Fruit fly (Drosophila melanogaster) Kc167 (cell line): Measurements from ENCODE around the gene CG17931.

Experiments used
- Myc ChIP-seq: fragments of >200 bp; optimal IDR thresholded peaks from 2 replicates; lab custom pipeline; 2017; ENCODE audit warnings: missing external identifiers
- Sin3A ChIP-seq: fragments of >200 bp; optimal IDR thresholded peaks from 2 replicates; lab custom pipeline; 2018; ENCODE audit warnings: missing external identifiers
- h ChIP-seq: fragments of >200 bp; optimal IDR thresholded peaks from 3 replicates; lab custom pipeline; 2018; ENCODE audit warnings: missing external identifiers
- insv ChIP-seq: fragments of >200 bp; optimal IDR thresholded peaks from 3 replicates; lab custom pipeline; 2018; ENCODE audit warnings: missing external identifiers
- psq ChIP-seq: fragments of >200 bp; optimal IDR thresholded peaks from 2 replicates; lab custom pipeline; 2017; ENCODE audit warnings: missing external identifiers
- ttk ChIP-seq: sonication (Bioruptor generic); optimal IDR thresholded peaks from 2 replicates; lab custom pipeline; 2017; ENCODE audit warnings: missing external identifiers

The CG17931 gene

DNA sequence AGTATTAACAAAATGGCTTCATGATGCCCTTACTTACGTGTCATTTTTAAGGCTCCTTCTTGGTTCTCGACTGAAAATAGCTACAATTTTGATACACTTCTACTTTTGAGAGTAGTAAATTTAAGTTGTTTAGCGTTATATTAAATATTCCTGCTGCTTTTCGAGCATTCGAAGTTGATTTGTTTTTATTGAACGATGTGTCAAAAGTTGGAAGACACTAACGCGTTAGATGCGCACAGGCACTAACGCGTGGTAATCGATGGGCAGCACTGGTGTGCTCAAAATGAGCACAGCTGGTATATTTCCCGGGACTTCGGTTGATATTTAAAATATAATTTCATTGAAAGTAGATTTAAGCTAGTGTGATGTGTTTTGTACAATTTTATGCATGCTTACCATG, at the start of gene CG17931:
CG17931 (minus strand) TSS at position 369 of the 400 bp plus-strand sequence.
- TF ChIP-seq h (lab: Kevin White, UChicago) (no peak), Sin3A (lab: Kevin White, UChicago) (no peak), Myc (lab: Kevin White, UChicago) (no peak), ttk (lab: Kevin White, UChicago) (no peak), psq (lab: Kevin White, UChicago) (no peak), insv (lab: Kevin White, UChicago) (no peak)

DNA sequence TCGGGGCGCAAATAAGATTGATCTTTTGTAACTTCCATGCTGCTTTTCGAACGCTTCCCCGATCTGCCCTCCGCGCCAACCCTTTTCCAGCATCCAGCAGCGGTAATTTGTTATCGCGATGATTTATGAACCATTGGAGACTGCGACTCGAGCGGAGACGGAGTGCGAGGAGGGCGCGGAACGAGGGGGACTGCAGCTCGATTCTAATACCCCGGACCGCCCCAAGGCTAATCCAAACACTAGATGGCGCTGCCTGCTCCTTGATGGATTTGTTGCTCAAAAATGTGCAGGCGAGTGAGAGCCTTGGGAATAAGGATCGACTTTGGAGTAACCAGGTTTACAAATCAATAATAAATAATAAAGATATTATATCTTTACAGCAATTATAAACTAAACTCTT, 49.2 kb upstream of the CG17931 start:
- TF ChIP-seq ttk (lab: Kevin White, UChicago) = no peak
- no peak for TF ChIP-seq Sin3A (lab: Kevin White, UChicago)
- no peak for TF ChIP-seq psq (lab: Kevin White, UChicago)
- TF ChIP-seq h (lab: Kevin White, UChicago) = no peak
- no peak for TF ChIP-seq Myc (lab: Kevin White, UChicago)
- TF ChIP-seq insv (lab: Kevin White, UChicago) = no peak

DNA sequence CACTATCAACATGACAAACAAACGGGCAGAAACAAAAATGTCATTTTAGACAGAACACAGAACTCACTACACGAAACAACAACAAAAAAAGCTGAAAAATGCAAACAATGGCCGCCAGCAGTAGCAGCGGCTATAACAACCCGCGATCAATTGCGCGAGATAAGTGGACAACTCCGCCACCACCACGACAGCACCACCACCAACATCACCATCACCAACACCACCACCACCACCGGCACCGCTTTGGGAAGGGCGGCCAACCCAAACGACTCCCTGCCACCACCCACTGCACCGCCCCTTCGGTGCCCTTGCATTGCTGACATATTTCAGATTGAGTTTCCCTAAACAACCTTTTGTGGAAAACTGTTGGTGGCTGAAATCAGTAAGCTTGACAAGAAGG, 47.4 kb upstream of the CG17931 start:
- no peak for TF ChIP-seq ttk (lab: Kevin White, UChicago)
- no peak for TF ChIP-seq h (lab: Kevin White, UChicago)
- TF ChIP-seq Myc (lab: Kevin White, UChicago) = no peak
- TF ChIP-seq psq (lab: Kevin White, UChicago) = no peak
- no peak for TF ChIP-seq insv (lab: Kevin White, UChicago)
- no peak for TF ChIP-seq Sin3A (lab: Kevin White, UChicago)

DNA sequence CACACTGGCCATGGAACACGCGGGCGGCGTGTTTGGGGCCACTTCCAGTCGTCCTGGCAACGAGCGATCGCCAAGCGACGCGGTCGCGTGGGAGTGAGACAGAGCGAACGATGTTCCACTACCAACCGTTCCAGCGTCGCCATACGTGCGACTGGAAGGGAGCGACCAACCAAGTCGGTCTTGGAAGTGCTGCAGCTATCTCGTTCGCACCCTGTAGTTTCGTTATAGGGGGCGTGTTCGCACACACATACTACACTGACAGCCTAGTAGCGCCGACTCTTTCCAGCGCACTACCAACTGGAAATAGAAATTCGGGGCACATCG, 44.4 kb upstream of the CG17931 start:
- TF ChIP-seq h (lab: Kevin White, UChicago) = no peak

DNA sequence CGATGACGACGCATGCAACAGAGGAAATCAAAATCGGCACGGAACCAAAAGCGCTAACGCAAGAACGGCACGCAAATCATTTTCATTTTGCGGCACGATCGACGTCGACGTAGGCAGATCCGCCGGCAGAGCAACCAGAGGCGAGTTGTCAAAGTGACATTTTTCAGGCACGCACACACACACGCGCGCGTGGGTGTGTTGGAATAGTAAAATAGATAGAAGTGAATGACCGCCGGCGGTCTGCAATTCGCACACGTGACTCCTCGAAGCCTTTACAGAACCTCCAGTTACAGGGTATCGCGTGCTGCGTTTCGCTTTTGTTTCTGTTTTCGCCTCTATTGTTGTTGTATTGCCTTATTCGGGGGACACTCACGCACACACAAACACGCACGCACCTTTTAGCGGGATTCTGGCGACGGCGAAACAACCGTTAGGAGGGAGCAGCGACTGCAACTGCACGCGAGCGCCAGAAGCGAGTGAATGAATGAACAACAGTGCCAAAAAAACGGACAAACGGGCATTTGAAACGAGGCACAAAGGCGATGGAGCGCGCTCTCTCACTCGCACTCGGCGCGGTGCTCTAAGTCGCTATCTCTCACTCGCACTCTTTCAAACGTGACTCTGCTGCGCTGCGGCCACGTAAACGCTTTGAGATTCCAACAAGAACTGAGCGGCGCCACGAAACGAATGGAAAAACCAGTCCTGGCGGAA, 43.9 kb upstream of the CG17931 start, which contains the start of gene ss:
ss (minus strand) TSS at position 668 of the 711 bp plus-strand sequence.
- no peak for TF ChIP-seq Sin3A (lab: Kevin White, UChicago)
- TF ChIP-seq ttk (lab: Kevin White, UChicago) = no peak
- no peak for TF ChIP-seq insv (lab: Kevin White, UChicago)
- no peak for TF ChIP-seq h (lab: Kevin White, UChicago)
- TF ChIP-seq psq (lab: Kevin White, UChicago) = no peak
- no peak for TF ChIP-seq Myc (lab: Kevin White, UChicago)

DNA sequence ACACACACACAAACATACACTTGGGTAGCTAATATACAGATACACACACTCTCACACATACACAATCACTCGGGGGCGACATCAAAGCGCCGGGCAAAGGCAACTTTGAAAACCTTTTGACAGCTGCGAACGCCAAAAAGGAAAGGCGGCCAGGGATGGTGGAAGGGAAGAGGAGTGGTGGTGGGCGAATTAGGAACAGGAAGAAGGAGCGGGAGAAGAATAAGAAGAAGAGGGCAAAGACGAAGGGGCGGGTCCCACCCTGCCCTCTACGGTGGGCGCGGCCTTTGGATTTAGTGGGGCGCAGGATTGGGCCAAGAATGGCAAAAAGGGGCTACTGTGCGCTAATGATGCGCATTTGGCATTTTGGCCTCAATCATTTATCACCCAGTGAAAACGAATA, 37.3 kb upstream of the CG17931 start:
- no peak for TF ChIP-seq ttk (lab: Kevin White, UChicago)
- no peak for TF ChIP-seq insv (lab: Kevin White, UChicago)
- no peak for TF ChIP-seq Myc (lab: Kevin White, UChicago)
- TF ChIP-seq h (lab: Kevin White, UChicago) = no peak
- TF ChIP-seq psq (lab: Kevin White, UChicago) = no peak
- no peak for TF ChIP-seq Sin3A (lab: Kevin White, UChicago)

DNA sequence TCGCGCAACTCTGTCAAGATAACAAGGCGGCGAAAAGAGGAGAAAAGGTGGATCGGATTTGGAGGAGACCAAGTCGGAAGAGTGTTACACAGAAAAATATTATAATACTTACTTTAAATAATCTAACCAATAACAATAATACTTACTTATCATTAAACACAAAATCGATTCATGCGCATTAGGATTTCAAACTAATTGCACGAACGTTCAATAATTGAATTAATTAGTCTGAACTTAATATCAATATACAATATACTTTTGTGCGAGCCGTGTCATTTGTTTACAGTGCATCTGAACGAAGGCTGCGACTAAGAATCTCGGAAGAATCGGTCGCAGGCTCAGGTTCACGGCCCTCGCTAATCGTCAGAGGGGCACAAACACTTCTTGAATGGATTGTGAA, 36.2 kb upstream of the CG17931 start:
- TF ChIP-seq insv (lab: Kevin White, UChicago) = no peak
- no peak for TF ChIP-seq Myc (lab: Kevin White, UChicago)
- no peak for TF ChIP-seq h (lab: Kevin White, UChicago)
- no peak for TF ChIP-seq ttk (lab: Kevin White, UChicago)

DNA sequence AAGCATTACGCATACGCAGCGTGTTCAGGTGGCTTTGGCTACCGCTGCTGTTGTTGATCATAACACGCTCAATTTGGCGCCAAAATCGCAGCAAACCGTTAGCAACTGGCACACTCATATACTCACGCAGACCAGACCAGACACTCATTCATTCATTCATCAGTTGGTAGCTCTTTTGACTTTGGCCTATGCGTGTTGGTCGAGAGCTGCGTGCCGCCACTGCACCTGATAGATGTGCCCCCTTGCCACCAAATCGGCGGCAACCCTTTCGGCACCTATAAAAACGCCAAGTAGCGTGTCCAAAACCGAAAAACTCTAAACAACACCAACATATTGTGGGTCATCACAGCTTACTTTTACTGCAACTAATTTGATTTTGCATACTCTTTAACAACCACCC, 35.3 kb upstream of the CG17931 start:
- TF ChIP-seq insv (lab: Kevin White, UChicago) (no peak), psq (lab: Kevin White, UChicago) (no peak), Myc (lab: Kevin White, UChicago) (no peak), Sin3A (lab: Kevin White, UChicago) (no peak), ttk (lab: Kevin White, UChicago) (no peak), h (lab: Kevin White, UChicago) (no peak)

DNA sequence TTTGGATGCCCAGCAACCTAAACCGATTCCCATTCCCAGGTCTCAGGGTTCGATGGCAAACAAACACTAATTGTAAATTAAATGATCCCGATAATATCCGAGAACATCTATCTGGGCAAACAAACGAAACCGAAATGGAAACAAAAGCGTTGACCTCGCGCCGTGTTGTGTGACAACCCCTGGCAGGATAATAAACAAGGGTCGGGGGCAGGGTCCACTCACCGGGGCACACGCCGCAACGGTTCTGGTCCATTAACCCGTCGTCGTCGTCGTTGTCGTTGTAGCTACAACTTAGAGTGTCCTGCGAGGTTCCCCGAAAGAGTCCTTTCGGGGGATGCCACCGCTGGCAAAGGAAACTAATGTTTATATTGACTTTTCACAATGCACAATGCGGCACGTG, 29.9 kb upstream of the CG17931 start:
- TF ChIP-seq Myc (lab: Kevin White, UChicago) (no peak), h (lab: Kevin White, UChicago) (no peak), Sin3A (lab: Kevin White, UChicago) (no peak), insv (lab: Kevin White, UChicago) (no peak), psq (lab: Kevin White, UChicago) (no peak), ttk (lab: Kevin White, UChicago) (no peak)

DNA sequence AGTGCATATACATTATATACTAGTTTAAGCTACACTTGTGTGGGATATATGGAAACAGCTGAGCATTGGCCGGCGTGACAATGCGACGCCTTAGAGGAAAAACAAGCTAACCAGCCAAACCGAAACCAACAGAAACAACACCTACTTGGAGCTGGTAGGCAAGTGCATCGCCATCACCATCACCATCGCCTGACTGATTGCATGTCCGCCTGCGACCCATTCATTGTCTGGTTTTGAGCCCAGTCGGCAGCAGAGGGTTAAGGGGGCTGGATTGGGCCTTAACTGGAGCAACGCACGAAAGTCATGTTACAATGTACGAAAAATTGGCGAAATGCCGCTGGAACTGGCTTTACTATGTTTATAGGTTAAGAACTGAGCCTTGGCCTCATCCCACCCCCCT, 27.8 kb upstream of the CG17931 start:
- TF ChIP-seq insv (lab: Kevin White, UChicago) = no peak
- TF ChIP-seq psq (lab: Kevin White, UChicago) = no peak
- no peak for TF ChIP-seq Sin3A (lab: Kevin White, UChicago)
- TF ChIP-seq Myc (lab: Kevin White, UChicago) = no peak
- TF ChIP-seq h (lab: Kevin White, UChicago) = no peak
- no peak for TF ChIP-seq ttk (lab: Kevin White, UChicago)

DNA sequence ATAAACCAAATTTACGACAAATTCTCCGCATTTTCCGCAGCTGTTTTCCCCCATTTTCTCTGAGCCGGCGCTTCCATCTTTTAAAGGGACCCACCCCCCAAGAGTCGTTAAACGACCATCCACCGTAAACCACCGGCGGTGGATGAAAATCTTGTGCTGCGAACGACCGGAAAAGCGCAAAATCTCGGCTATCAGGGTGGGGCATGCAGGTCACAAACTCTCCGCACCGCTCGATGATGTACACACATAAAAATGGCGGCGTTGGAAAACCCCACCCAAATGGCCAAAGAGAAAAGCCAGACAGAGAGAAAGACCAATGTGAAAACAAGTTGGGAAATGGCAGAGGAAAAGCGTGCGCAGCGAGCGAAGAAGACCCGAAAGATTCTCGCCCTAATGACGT, 26.3 kb upstream of the CG17931 start:
- TF ChIP-seq psq (lab: Kevin White, UChicago) (no peak), insv (lab: Kevin White, UChicago) (no peak), ttk (lab: Kevin White, UChicago) (no peak), h (lab: Kevin White, UChicago) (no peak), Sin3A (lab: Kevin White, UChicago) (no peak), Myc (lab: Kevin White, UChicago) (no peak)

DNA sequence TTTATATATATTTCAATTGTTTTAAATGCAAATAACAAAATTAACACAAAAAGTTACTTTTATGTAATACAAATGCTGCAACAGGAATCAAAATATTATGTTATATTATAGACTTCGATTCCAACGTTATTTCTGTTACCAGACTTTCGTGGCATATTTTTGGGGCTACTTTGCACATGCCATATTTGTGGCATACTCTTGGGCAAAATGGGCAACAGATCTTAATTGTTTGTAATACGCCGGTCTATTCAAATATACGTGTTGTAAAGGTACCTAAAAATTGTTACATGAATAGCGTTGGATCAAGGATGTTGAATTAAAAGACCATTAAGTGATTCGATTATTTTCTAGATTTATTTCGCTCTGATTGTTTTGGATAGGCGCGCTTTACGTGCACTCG, 14.8 kb upstream of the CG17931 start:
- TF ChIP-seq insv (lab: Kevin White, UChicago) (no peak), psq (lab: Kevin White, UChicago) (no peak), Myc (lab: Kevin White, UChicago) (no peak), ttk (lab: Kevin White, UChicago) (no peak)
